Worm (Caenorhabditis elegans) whole organism, midembryonic: ENCODE results near the gene F23A7.8.
"Not testable (repeated sequence)": the region's sequence is repeated elsewhere in the genome, so short reads cannot be mapped to it uniquely, and the experiment has no call there.

ENCODE experiments used
- T22C8.4 ChIP-seq: fragments of 200-800 bp; sonication (Bioruptor generic); IDR thresholded peaks from 2 replicates; pipeline ENCODE4 v1.3.6; 2022; ENCODE audit warnings: missing genetic modification characterization, missing compliant biosample characterization
- cog-1 ChIP-seq: sonication (generic microtip); optimal IDR thresholded peaks from 2 replicates; lab custom pipeline; 2016; ENCODE audit warnings: missing genetic modification characterization, missing compliant biosample characterization
- flt-1 ChIP-seq: fragments of 200-800 bp; sonication (Bioruptor generic); IDR thresholded peaks from 2 replicates; pipeline ENCODE4 v1.3.6; 2022; ENCODE audit warnings: missing genetic modification characterization, missing compliant biosample characterization
- klf-2 ChIP-seq: fragments of 200-800 bp; sonication (Bioruptor generic); conservative IDR thresholded peaks from 2 replicates; pipeline ENCODE4 v1.3.6; 2022; ENCODE audit warnings: missing genetic modification reagents, missing genetic modification characterization, missing compliant biosample characterization
- med-1 ChIP-seq: sonication (generic microtip); optimal IDR thresholded peaks from 2 replicates; lab custom pipeline; 2017; ENCODE audit warnings: missing genetic modification characterization, mild to moderate bottlenecking, missing compliant biosample characterization, antibody characterized with exemption, missing genetic modification reagents; ENCODE audit not compliant: insufficient read depth
- ref-1 ChIP-seq: fragments of 200-800 bp; sonication (Bioruptor generic); conservative IDR thresholded peaks from 2 replicates; pipeline ENCODE4 v1.3.6; 2022; ENCODE audit warnings: missing genetic modification reagents, missing genetic modification characterization, missing compliant biosample characterization
- tab-1 ChIP-seq: fragments of 200-800 bp; sonication (Bioruptor generic); IDR thresholded peaks from 2 replicates; pipeline ENCODE4 v1.3.6; 2022; ENCODE audit warnings: missing genetic modification characterization, missing compliant biosample characterization
- ztf-23 ChIP-seq: fragments of 200-800 bp; sonication (Bioruptor generic); IDR thresholded peaks from 2 replicates; pipeline ENCODE4 v1.3.6; 2022; ENCODE audit warnings: missing genetic modification reagents, missing genetic modification characterization, missing compliant biosample characterization
- ztf-29 ChIP-seq: fragments of 200-800 bp; sonication (Bioruptor generic); IDR thresholded peaks from 2 replicates; pipeline ENCODE4 v1.3.6; 2022; ENCODE audit warnings: missing genetic modification reagents, missing genetic modification characterization, missing compliant biosample characterization

F23A7.8 gene

ce11 chrX:16202229-16202628, 10.9 kb upstream of the F23A7.8 start:
- TF ChIP-seq tab-1 (GFP tag; lab: Robert Waterston, UW) (no peak), klf-2 (no peak), cog-1 (tag; lab: Kevin White, UChicago) (no peak), flt-1 (no peak), med-1 (GFP tag; lab: Kevin White, UChicago) (no peak), ztf-23 (GFP tag; lab: Robert Waterston, UW) (no peak), T22C8.4 (GFP tag; lab: Robert Waterston, UW) (no peak), ztf-29 (no peak), ref-1 (no peak)

- TF ChIP-seq cog-1 (tag; lab: Kevin White, UChicago) (no peak), med-1 (GFP tag; lab: Kevin White, UChicago) (no peak), ztf-23 (GFP tag; lab: Robert Waterston, UW) (no peak), T22C8.4 (GFP tag; lab: Robert Waterston, UW) (no peak), tab-1 (GFP tag; lab: Robert Waterston, UW) (no peak), flt-1 (no peak), klf-2 (no peak)
Measured at ce11 chrX:16204310-16204709, 8.9 kb upstream of the F23A7.8 start.

- peak; percentile 78 for TF ChIP-seq T22C8.4 (GFP tag; lab: Robert Waterston, UW)
- TF ChIP-seq flt-1, result no peak
- TF ChIP-seq cog-1 (tag; lab: Kevin White, UChicago), result peak; percentile 65
- TF ChIP-seq ztf-23 (GFP tag; lab: Robert Waterston, UW), result no peak
Measured at ce11 chrX:16205880-16206279, 7.3 kb upstream of the F23A7.8 start.

DNA sequence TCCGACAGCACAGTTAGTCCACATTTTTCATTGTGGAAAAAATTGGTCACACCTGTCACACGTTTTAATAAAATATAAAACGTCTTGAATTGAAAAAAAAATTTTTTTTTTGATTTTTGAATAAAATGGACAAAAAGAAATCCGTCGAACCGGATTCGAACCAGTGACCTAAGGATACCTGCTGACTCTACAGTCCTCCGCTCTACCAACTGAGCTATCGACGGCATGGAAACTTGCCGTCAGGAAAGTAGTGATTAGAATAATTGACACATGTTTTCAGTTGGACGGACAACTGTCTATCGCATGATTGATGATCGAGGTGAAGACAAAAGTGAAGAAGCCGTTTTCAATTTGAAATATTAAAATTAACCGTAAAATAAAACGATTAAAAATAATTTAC, 5.0 kb upstream of the F23A7.8 start:
- TF ChIP-seq ref-1, result no peak

DNA sequence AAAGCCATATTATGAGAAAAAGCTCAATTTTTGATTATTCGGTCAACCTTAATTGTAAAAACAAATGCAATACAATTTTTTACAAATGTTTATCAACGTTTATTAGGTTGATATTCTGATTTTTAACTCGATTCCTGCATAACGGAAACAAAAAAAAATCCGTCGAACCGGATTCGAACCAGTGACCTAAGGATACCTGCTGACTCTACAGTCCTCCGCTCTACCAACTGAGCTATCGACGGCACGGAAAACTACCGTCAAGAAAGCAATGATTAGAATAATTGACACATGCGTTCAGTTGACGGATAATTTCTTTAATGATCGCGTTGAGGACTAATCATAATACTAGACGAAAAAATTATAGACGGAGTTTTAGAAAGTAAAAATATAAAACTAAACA, 4.5 kb upstream of the F23A7.8 start:
- TF ChIP-seq ztf-23 (GFP tag; lab: Robert Waterston, UW) (no peak), T22C8.4 (GFP tag; lab: Robert Waterston, UW) (no peak), med-1 (GFP tag; lab: Kevin White, UChicago) (no peak), ztf-29 (no peak)

- TF ChIP-seq flt-1 (no peak), ref-1 (no peak), klf-2 (no peak), T22C8.4 (GFP tag; lab: Robert Waterston, UW) (no peak), med-1 (GFP tag; lab: Kevin White, UChicago) (no peak), cog-1 (tag; lab: Kevin White, UChicago) (no peak), tab-1 (GFP tag; lab: Robert Waterston, UW) (no peak), ztf-29 (no peak), ztf-23 (GFP tag; lab: Robert Waterston, UW) (no peak)
Measured at ce11 chrX:16209122-16209521, 4.1 kb upstream of the F23A7.8 start.

DNA sequence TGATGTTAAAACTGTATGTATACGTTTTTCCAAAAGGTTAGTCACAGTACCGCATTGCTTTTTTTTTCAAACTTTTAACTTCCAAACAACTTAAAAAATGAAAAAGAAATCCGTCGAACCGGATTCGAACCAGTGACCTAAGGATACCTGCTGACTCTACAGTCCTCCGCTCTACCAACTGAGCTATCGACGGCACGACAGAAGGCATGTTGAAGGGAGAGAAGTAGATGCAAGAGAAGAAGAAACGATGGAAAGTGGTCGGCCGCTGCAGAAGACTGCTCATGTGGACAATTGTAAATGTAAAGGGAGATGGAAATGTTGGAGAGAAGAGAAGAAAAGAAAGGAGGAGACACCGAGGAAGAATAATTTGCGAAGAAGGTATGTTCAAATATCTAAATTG, 3.5 kb upstream of the F23A7.8 start:
- TF ChIP-seq klf-2 (peak; percentile 95), ztf-29 (peak; percentile 90), med-1 (GFP tag; lab: Kevin White, UChicago) (peak; percentile 77), cog-1 (tag; lab: Kevin White, UChicago) (peak; percentile 57), flt-1 (peak; percentile 96), T22C8.4 (GFP tag; lab: Robert Waterston, UW) (peak; percentile 88), ztf-23 (GFP tag; lab: Robert Waterston, UW) (peak; percentile 94), tab-1 (GFP tag; lab: Robert Waterston, UW) (peak; percentile 93), ref-1 (peak; percentile 85)

DNA sequence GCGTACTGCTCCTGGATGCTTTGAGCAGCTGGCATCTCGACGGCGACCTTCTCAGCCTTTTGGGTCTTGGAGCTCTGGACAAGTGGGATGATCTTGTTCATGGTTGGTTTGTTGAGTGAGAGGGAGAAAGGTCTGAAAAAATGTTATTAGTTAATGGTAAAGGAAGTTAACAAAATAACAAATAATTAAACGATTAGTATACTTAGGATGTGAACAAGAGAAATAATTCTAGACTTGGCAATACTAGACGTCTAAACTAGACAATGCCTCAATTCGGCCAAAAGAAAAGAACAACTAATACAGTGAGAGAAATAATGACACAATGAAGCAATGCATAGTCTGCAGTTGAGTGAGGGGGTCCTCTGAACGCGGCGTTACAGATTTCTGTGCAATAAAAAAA, 2.7 kb upstream of the F23A7.8 start, which contains the start of gene R11.4:
R11.4 (minus strand) TSS at position 101 of the 400 bp plus-strand sequence.
- no peak for TF ChIP-seq T22C8.4 (GFP tag; lab: Robert Waterston, UW)
- no peak for TF ChIP-seq tab-1 (GFP tag; lab: Robert Waterston, UW)
- no peak for TF ChIP-seq klf-2
- no peak for TF ChIP-seq flt-1
- no peak for TF ChIP-seq cog-1 (tag; lab: Kevin White, UChicago)

- TF ChIP-seq ref-1; ztf-29; tab-1 (GFP tag; lab: Robert Waterston, UW): not testable (repeated sequence)
Measured at ce11 chrX:16212306-16212705, 867 bp upstream of the F23A7.8 start, which contains the start of gene F23A7.4. F23A7.4 (plus strand) TSS chrX:16212606.

DNA sequence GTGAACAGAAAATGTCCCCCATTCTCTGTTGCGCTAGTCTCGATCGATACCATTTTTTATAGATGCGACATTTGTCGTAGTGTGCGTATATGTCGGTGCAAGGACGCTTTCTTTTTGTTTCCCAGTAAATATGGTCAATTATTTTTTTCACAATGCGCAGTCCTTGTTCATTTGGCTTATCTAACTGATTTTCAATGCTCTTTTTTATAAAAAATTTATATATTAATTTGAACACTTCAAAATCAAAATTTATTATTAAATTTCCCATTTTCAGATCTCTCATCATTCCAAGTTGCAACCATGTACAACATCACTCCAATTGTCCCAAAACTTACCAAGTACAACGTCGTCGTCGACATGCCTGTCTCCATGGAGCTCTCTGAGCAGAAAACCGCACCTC, 3.9 kb downstream of the F23A7.8 start, which contains the start of gene F23A7.1:
F23A7.1 (plus strand) TSS at position 301 of the 400 bp plus-strand sequence.
- TF ChIP-seq ztf-29 (no peak), tab-1 (GFP tag; lab: Robert Waterston, UW) (no peak), flt-1 (no peak), klf-2 (no peak), T22C8.4 (GFP tag; lab: Robert Waterston, UW) (no peak), ztf-23 (GFP tag; lab: Robert Waterston, UW) (no peak), ref-1 (no peak), med-1 (GFP tag; lab: Kevin White, UChicago) (no peak), cog-1 (tag; lab: Kevin White, UChicago) (no peak)

DNA sequence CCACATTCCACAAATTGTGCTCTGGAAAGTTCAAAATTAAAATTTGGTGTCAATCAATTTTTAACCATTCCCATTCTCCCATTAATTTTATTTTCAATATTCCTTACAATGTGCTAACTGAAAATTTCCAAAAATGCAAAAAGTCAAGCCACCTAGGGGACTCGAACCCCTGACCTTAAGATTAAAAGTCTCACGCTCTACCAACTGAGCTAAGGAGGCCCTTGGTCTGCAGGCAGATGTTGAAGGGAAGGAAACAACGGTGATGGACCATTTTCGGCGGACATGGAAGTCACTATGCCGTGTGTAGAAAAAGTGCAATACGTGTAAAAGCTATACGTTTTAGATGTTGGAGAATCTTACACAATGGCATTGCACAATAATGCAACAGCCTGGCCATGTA, 4.6 kb downstream of the F23A7.8 start:
- TF ChIP-seq tab-1 (GFP tag; lab: Robert Waterston, UW) (no peak), ztf-29 (no peak), flt-1 (peak; percentile 64; the same call in 1 of the 2 replicates), ztf-23 (GFP tag; lab: Robert Waterston, UW) (no peak), ref-1 (no peak), T22C8.4 (GFP tag; lab: Robert Waterston, UW) (no peak), klf-2 (no peak)
